Fruit fly (Drosophila melanogaster) whole organism, prepupa: ENCODE data around the gene CG9928.

Experiments
- CG11902 ChIP-seq: fragments of 200-800 bp; sonication (Bioruptor generic); optimal IDR thresholded peaks from 3 replicates; lab custom pipeline; 2016; ENCODE audit warnings: missing biosample characterization, missing genetic modification characterization
- Eip78C ChIP-seq: fragments of 200-800 bp; sonication (Bioruptor generic); peaks from one replicate; lab custom pipeline; 2016; ENCODE audit warnings: missing biosample characterization, missing genetic modification characterization
- Hr39 ChIP-seq: fragments of 200-800 bp; sonication (Bioruptor generic); optimal IDR thresholded peaks from 2 replicates; lab custom pipeline; 2016; ENCODE audit warnings: missing biosample characterization, missing genetic modification characterization
- Met ChIP-seq: fragments of 200-800 bp; sonication (Bioruptor generic); optimal IDR thresholded peaks from 3 replicates; lab custom pipeline; 2016; ENCODE audit warnings: missing biosample characterization, missing genetic modification characterization
- Sox102F ChIP-seq: fragments of 200-800 bp; sonication (Bioruptor generic); optimal IDR thresholded peaks from 2 replicates; lab custom pipeline; 2016; ENCODE audit warnings: missing biosample characterization, mild to moderate bottlenecking, missing genetic modification characterization
- pdm3 ChIP-seq: fragments of 200-800 bp; sonication (Bioruptor generic); optimal IDR thresholded peaks from 3 replicates; lab custom pipeline; 2016; ENCODE audit warnings: missing biosample characterization, missing genetic modification characterization

dm6 chr2L:13179095-13179494 is 36.4 kb upstream of the CG9928 start, which contains the start of gene Alg7:
- TF ChIP-seq Hr39 (GFP tag; lab: Kevin White, UChicago) (no peak), Eip78C (GFP tag; lab: Kevin White, UChicago) (no peak), Sox102F (GFP tag; lab: Kevin White, UChicago) (no peak), CG11902 (no peak), Met (GFP tag; lab: Kevin White, UChicago) (no peak), pdm3 (no peak)
